Worm (Caenorhabditis elegans): ENCODE measurements around the gene srpa-68.

ce11 chrV:12261377-12261776 lies 30.1 kb downstream of the srpa-68 start, which contains the start of gene tbb-6:
- TF ChIP-seq T22C8.4 (GFP tag; IDR thresholded peaks at IDR 0.05): no peak
- TF ChIP-seq ztf-29 (GFP tag; IDR thresholded peaks at IDR 0.05): no peak
- no peak for TF ChIP-seq tab-1 (GFP tag; IDR thresholded peaks at IDR 0.05)
- TF ChIP-seq med-1 (GFP tag; optimal IDR thresholded peaks at IDR 0.05; ENCODE audit: insufficient read depth): no peak
- no peak for TF ChIP-seq flt-1 (GFP tag; IDR thresholded peaks at IDR 0.05)
- TF ChIP-seq ztf-23 (GFP tag; IDR thresholded peaks at IDR 0.05): no peak
- no peak for TF ChIP-seq ref-1 (GFP tag; conservative IDR thresholded peaks at IDR 0.05)
- no peak for TF ChIP-seq klf-2 (GFP tag; conservative IDR thresholded peaks at IDR 0.05)
